Fruit fly (Drosophila melanogaster): Measurements from ENCODE around the gene CG34299.

Gene CG34299

DNA sequence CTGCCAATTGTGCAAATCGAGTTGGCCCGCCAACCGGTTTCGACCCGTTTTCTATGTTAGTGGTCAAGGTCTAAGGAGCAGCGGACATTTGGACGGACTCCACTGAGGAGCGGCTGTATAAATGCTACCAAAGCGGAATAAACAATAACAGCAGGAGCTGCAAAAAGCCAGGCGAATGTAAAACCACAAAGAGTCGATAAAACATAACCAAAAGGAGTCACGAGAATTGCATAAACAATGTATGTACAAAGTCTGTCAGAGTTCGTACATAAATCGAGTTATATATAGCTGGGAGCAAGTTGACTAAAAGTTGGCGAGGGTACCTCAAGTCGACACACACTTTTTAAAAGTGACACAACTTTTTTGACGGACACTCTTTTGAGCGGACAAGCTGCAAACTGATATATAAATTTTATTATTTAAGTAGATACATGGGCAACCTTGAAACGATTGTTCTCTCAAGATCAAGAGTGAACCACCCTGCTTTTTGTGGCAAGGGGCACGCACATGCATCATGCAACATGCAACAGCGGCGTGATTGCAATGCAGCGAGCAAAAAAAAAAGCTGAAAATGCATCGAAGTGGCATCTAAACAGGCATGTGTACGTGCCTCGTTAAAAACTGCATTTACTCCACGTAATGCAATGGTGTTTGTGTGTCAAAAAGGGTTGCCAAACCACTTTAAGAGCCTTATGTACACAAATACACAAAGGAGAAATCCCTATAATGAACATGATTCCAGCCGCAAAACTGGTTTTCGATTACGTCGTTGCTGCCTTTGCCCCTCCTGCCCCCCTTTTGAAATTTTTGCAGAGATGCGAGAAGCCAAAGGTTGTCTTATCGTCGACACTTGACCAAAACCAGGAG is 6.1 kb downstream of the CG34299 start (continued):
- TF ChIP-seq CG6791 (GFP tag; IDR thresholded peaks at IDR 0.05; ENCODE audit: partially characterized antibody) (no peak), CG30431 (GFP tag; optimal IDR thresholded peaks at IDR 0.05) (no peak), slbo (GFP tag; IDR thresholded peaks at IDR 0.05) (no peak), phol (tag; optimal IDR thresholded peaks at IDR 0.05) (peak; percentile 5), CG10267 (tag; optimal IDR thresholded peaks at IDR 0.05) (no peak), Adf1 (GFP tag; IDR thresholded peaks at IDR 0.05) (no peak), Kr (GFP tag; optimal IDR thresholded peaks at IDR 0.05) (no peak), BtbVII (GFP tag; optimal IDR thresholded peaks at IDR 0.05) (no peak), grn (GFP tag; optimal IDR thresholded peaks at IDR 0.05) (no peak), pb (GFP tag; optimal IDR thresholded peaks at IDR 0.05) (no peak), D (optimal IDR thresholded peaks at IDR 0.05) (no peak), D (GFP tag; optimal IDR thresholded peaks at IDR 0.05) (no peak), CG14014 (GFP tag; IDR thresholded peaks at IDR 0.05) (no peak), Six4 (GFP tag; optimal IDR thresholded peaks at IDR 0.05) (no peak), lmd (GFP tag; IDR thresholded peaks at IDR 0.05) (no peak), zf30C (GFP tag; optimal IDR thresholded peaks at IDR 0.05) (no peak), sr (GFP tag; IDR thresholded peaks at IDR 0.05) (no peak), HLH4C (GFP tag; IDR thresholded peaks at IDR 0.05; ENCODE audit: partially characterized antibody) (no peak), shn (GFP tag; optimal IDR thresholded peaks at IDR 0.05) (no peak), pum (GFP tag; optimal IDR thresholded peaks at IDR 0.05) (no peak), Bteb2 (GFP tag; optimal IDR thresholded peaks at IDR 0.05) (no peak), zen (tag; optimal IDR thresholded peaks at IDR 0.05) (no peak), CG13287 (GFP tag; IDR thresholded peaks at IDR 0.05; ENCODE audit: partially characterized antibody) (no peak), HLH3B (GFP tag; IDR thresholded peaks at IDR 0.05) (no peak), CG1024 (GFP tag; IDR thresholded peaks at IDR 0.05) (0 out of 2 replicates have a peak, but pooled peaks have one; percentile 3), sc (optimal IDR thresholded peaks at IDR 0.05) (no peak), sc (GFP tag; optimal IDR thresholded peaks at IDR 0.05) (no peak), ase (GFP tag; IDR thresholded peaks at IDR 0.05) (no peak), Neu2 (GFP tag; optimal IDR thresholded peaks at IDR 0.05; ENCODE audit: borderline replicate concordance) (no peak), CG3065 (GFP tag; optimal IDR thresholded peaks at IDR 0.05) (no peak), lov (optimal IDR thresholded peaks at IDR 0.05) (no peak), lov (GFP tag; IDR thresholded peaks at IDR 0.05) (0 out of 3 replicates have a peak, but pooled peaks have one; percentile 65), seq (GFP tag; IDR thresholded peaks at IDR 0.05) (no peak), jing (GFP tag; optimal IDR thresholded peaks at IDR 0.05) (no peak), CG10147 (GFP tag; optimal IDR thresholded peaks at IDR 0.05) (no peak), zfh2 (GFP tag; optimal IDR thresholded peaks at IDR 0.05) (no peak), ap (GFP tag; IDR thresholded peaks at IDR 0.05) (no peak), CG15696 (tag; optimal IDR thresholded peaks at IDR 0.05) (no peak), CG18476 (GFP tag; optimal IDR thresholded peaks at IDR 0.05) (no peak), CG8944 (GFP tag; optimal IDR thresholded peaks at IDR 0.05) (no peak), CG18011 (GFP tag; optimal IDR thresholded peaks at IDR 0.05) (no peak), Dip3 (GFP tag; optimal IDR thresholded peaks at IDR 0.05) (no peak), tna (GFP tag; IDR thresholded peaks at IDR 0.05; ENCODE audit: partially characterized antibody) (no peak), al (GFP tag; IDR thresholded peaks at IDR 0.05) (no peak), Asciz (GFP tag; optimal IDR thresholded peaks at IDR 0.05) (no peak), CG8290 (GFP tag; optimal IDR thresholded peaks at IDR 0.05) (no peak), CG8290 (tag; optimal IDR thresholded peaks at IDR 0.05) (no peak), Stat92E (GFP tag; optimal IDR thresholded peaks at IDR 0.05) (no peak), lola (GFP tag; optimal IDR thresholded peaks at IDR 0.05) (peak in 1 of 3 experiments; percentile 29), CG4328 (GFP tag; optimal IDR thresholded peaks at IDR 0.05) (no peak)

Data from whole organism, embryonic.